Worm (Caenorhabditis elegans) whole organism, L1 larva: ENCODE results near the gene rab-37.

Experiments used
- C34B4.2 ChIP-seq: sonication (generic microtip); optimal IDR thresholded peaks from 2 replicates; lab custom pipeline; 2017; ENCODE audit warnings: mild to moderate bottlenecking, missing genetic modification characterization, missing compliant biosample characterization
- F16B12.6 ChIP-seq: fragments of 150-350 bp; optimal IDR thresholded peaks from 2 replicates; lab custom pipeline; 2014; ENCODE audit warnings: missing biosample characterization, missing genetic modification characterization
- Y116A8C.19 ChIP-seq: sonication (generic microtip); optimal IDR thresholded peaks from 2 replicates; lab custom pipeline; 2016; ENCODE audit warnings: missing compliant biosample characterization, missing genetic modification characterization, borderline replicate concordance
- aha-1 ChIP-seq: fragments of 150-350 bp; optimal IDR thresholded peaks from 2 replicates; lab custom pipeline; 2014; ENCODE audit warnings: missing biosample characterization, missing genetic modification characterization
- alr-1 ChIP-seq: fragments of 200-800 bp; sonication (Bioruptor generic); optimal IDR thresholded peaks from 2 replicates; lab custom pipeline; 2018; ENCODE audit warnings: borderline replicate concordance, mild to moderate bottlenecking, missing genetic modification characterization, missing compliant biosample characterization
- blmp-1 ChIP-seq: fragments of 150-350 bp; optimal IDR thresholded peaks from 2 replicates; lab custom pipeline; 2014; ENCODE audit warnings: missing biosample characterization, missing genetic modification characterization
- ceh-82 ChIP-seq, 3 experiments: fragments of 150-350 bp in 1 of 3; sonication (generic microtip) in 2 of 3; optimal IDR thresholded peaks; 2 replicates each; lab custom pipeline; 2014 to 2017; ENCODE audit warnings: missing biosample characterization in 3 of 3, missing genetic modification characterization in 3 of 3
- dpl-1 ChIP-seq, 3 experiments: fragments of 150-350 bp in 2 of 3; sonication (generic microtip) in 1 of 3; optimal IDR thresholded peaks; 2 replicates each; lab custom pipeline; 2014 to 2017; ENCODE audit warnings: missing biosample characterization in 3 of 3, missing genetic modification characterization in 3 of 3, missing genetic modification reagents in 3 of 3
- efl-1 ChIP-seq, 4 experiments: fragments of 150-350 bp; optimal IDR thresholded peaks in 3 of 4; peaks in 1 of 4; 1 replicate in 1 of 4; 2 replicates in 3 of 4; lab custom pipeline; 2014; ENCODE audit warnings: missing biosample characterization in 2 of 4, missing genetic modification characterization in 2 of 4, missing genetic modification reagents in 2 of 4
- egl-27 ChIP-seq, 2 experiments: fragments of 150-350 bp in 1 of 2; sonication (generic microtip); optimal IDR thresholded peaks; 3 replicates each; lab custom pipeline; 2017 to 2018; ENCODE audit warnings: missing biosample characterization in 2 of 2, missing genetic modification characterization in 2 of 2, missing genetic modification reagents in 2 of 2
- fkh-10 ChIP-seq: sonication (generic microtip); optimal IDR thresholded peaks from 2 replicates; lab custom pipeline; 2017; ENCODE audit warnings: missing biosample characterization, missing genetic modification reagents, missing genetic modification characterization
- fos-1 ChIP-seq: fragments of 150-350 bp; optimal IDR thresholded peaks from 2 replicates; lab custom pipeline; 2014; ENCODE audit warnings: missing biosample characterization, missing genetic modification characterization
- hlh-17 ChIP-seq: fragments of 200-800 bp; sonication (Bioruptor generic); optimal IDR thresholded peaks from 2 replicates; lab custom pipeline; 2018; ENCODE audit warnings: missing genetic modification characterization, mild to moderate bottlenecking, missing compliant biosample characterization, moderate library complexity, borderline replicate concordance
- hlh-4 ChIP-seq: sonication (generic microtip); optimal IDR thresholded peaks from 2 replicates; lab custom pipeline; 2016; ENCODE audit warnings: mild to moderate bottlenecking, missing genetic modification characterization, missing compliant biosample characterization
- isw-1 ChIP-seq: fragments of 200-800 bp; sonication (Bioruptor generic); IDR thresholded peaks from 2 replicates; pipeline ENCODE4 v1.3.6; 2022; ENCODE audit warnings: missing genetic modification characterization, missing compliant biosample characterization
- lin-14 ChIP-seq: fragments of 200-800 bp; sonication (Bioruptor generic); optimal IDR thresholded peaks from 2 replicates; lab custom pipeline; 2018; ENCODE audit warnings: mild to moderate bottlenecking, missing genetic modification characterization, moderate library complexity, missing compliant biosample characterization
- lin-15B ChIP-seq: fragments of 150-350 bp; sonication (generic microtip); optimal IDR thresholded peaks from 3 replicates; lab custom pipeline; 2014; ENCODE audit warnings: missing biosample characterization, missing genetic modification characterization
- lin-35 ChIP-seq, 2 experiments: fragments of 150-350 bp; optimal IDR thresholded peaks; 2 replicates each; lab custom pipeline; 2014; ENCODE audit warnings: missing biosample characterization in 2 of 2, missing genetic modification characterization in 2 of 2, missing genetic modification reagents in 2 of 2
- lsy-2 ChIP-seq, 2 experiments: fragments of 150-350 bp; optimal IDR thresholded peaks; 2 replicates each; lab custom pipeline; 2014; ENCODE audit warnings: missing biosample characterization in 2 of 2, missing genetic modification characterization in 2 of 2
- mep-1 ChIP-seq: fragments of 150-350 bp; optimal IDR thresholded peaks from 2 replicates; lab custom pipeline; 2014; ENCODE audit warnings: missing biosample characterization, missing genetic modification characterization
- nhr-11 ChIP-seq: fragments of 150-350 bp; optimal IDR thresholded peaks from 2 replicates; lab custom pipeline; 2014; ENCODE audit warnings: missing biosample characterization, missing genetic modification characterization
- nhr-12 ChIP-seq: sonication (generic microtip); optimal IDR thresholded peaks from 2 replicates; lab custom pipeline; 2017; ENCODE audit warnings: missing biosample characterization, missing genetic modification characterization
- nhr-19 ChIP-seq: fragments of 200-800 bp; sonication (Bioruptor generic); conservative IDR thresholded peaks from 2 replicates; pipeline ENCODE4 v1.3.6; 2022; ENCODE audit warnings: missing genetic modification characterization, missing compliant biosample characterization
- nhr-20 ChIP-seq: sonication (generic microtip); optimal IDR thresholded peaks from 2 replicates; lab custom pipeline; 2016; ENCODE audit warnings: mild to moderate bottlenecking, missing genetic modification characterization, missing compliant biosample characterization
- nhr-28 ChIP-seq: fragments of 150-350 bp; optimal IDR thresholded peaks from 2 replicates; lab custom pipeline; 2014; ENCODE audit warnings: missing biosample characterization, missing genetic modification characterization
- nhr-71 ChIP-seq: sonication (generic microtip); optimal IDR thresholded peaks from 2 replicates; lab custom pipeline; 2016; ENCODE audit warnings: mild to moderate bottlenecking, missing genetic modification characterization, moderate library complexity, missing compliant biosample characterization
- nhr-76 ChIP-seq: sonication (generic microtip); optimal IDR thresholded peaks from 2 replicates; lab custom pipeline; 2017; ENCODE audit warnings: missing biosample characterization, missing genetic modification characterization
- nhr-85 ChIP-seq: sonication (generic microtip); peaks from one replicate; lab custom pipeline; 2016; ENCODE audit warnings: missing genetic modification characterization, inconsistent platforms, missing compliant biosample characterization
- pag-3 ChIP-seq: sonication (generic microtip); optimal IDR thresholded peaks from 2 replicates; lab custom pipeline; 2017; ENCODE audit warnings: missing genetic modification characterization, mild to moderate bottlenecking, missing compliant biosample characterization, antibody characterized with exemption, borderline replicate concordance; ENCODE audit not compliant: insufficient read depth
- pax-3 ChIP-seq: fragments of 200-800 bp; sonication (Bioruptor generic); optimal IDR thresholded peaks from 2 replicates; lab custom pipeline; 2018; ENCODE audit warnings: mild to moderate bottlenecking, missing genetic modification characterization, moderate library complexity, missing compliant biosample characterization
- pqm-1 ChIP-seq: sonication (generic microtip); optimal IDR thresholded peaks from 3 replicates; lab custom pipeline; 2017; ENCODE audit warnings: missing biosample characterization, missing genetic modification characterization
- rnt-1 ChIP-seq: sonication (generic microtip); optimal IDR thresholded peaks from 2 replicates; lab custom pipeline; 2016; ENCODE audit warnings: mild to moderate bottlenecking, missing genetic modification characterization, moderate library complexity, missing compliant biosample characterization
- skn-1 ChIP-seq: fragments of 150-350 bp; optimal IDR thresholded peaks from 2 replicates; lab custom pipeline; 2014; ENCODE audit warnings: missing biosample characterization, missing genetic modification characterization
- snu-23 ChIP-seq: sonication (generic microtip); optimal IDR thresholded peaks from 2 replicates; lab custom pipeline; 2016; ENCODE audit warnings: missing genetic modification characterization, missing compliant biosample characterization
- sox-4 ChIP-seq: sonication (generic microtip); optimal IDR thresholded peaks from 2 replicates; lab custom pipeline; 2016; ENCODE audit warnings: missing genetic modification characterization, missing compliant biosample characterization
- swsn-7 ChIP-seq: sonication (generic microtip); optimal IDR thresholded peaks from 2 replicates; lab custom pipeline; 2016; ENCODE audit warnings: missing genetic modification characterization, missing compliant biosample characterization
- tlp-1 ChIP-seq: fragments of 150-350 bp; optimal IDR thresholded peaks from 2 replicates; lab custom pipeline; 2014; ENCODE audit warnings: missing biosample characterization, missing genetic modification characterization
- unc-86 ChIP-seq: sonication (generic microtip); optimal IDR thresholded peaks from 2 replicates; lab custom pipeline; 2016; ENCODE audit warnings: missing genetic modification characterization, missing compliant biosample characterization
- unc-98 ChIP-seq: fragments of 200-800 bp; sonication (Bioruptor generic); IDR thresholded peaks from 2 replicates; pipeline ENCODE4 v1.3.6; 2022; ENCODE audit warnings: missing genetic modification characterization, missing compliant biosample characterization
- xbp-1 ChIP-seq: sonication (generic microtip); optimal IDR thresholded peaks from 2 replicates; lab custom pipeline; 2016; ENCODE audit warnings: missing genetic modification characterization, missing compliant biosample characterization

Gene rab-37

DNA sequence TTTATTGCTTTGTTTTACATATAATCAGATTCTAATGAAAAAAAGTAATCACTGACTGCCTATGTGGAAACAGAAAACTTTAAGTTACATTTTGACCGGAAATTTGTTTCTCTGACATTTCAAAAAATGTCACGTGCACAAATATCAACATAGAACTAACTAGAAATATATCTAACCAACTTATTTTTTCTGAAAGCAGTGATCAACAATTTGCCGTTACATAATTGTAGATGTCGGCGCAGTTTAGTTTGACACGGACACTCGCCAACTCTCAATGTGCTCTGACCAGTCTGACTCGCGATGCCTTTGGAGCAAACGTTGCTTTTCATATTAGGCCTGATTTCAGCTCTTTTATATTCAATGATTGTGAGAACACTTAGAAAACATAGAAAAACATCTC is 21.1 kb upstream of the rab-37 start, which contains the start of gene srv-6:
TSS of gene srv-6 (plus strand) at position 301 of the 400 bp plus-strand sequence.
- TF ChIP-seq egl-27 (tag; optimal IDR thresholded peaks at IDR 0.05; lab: Kevin White, UChicago) (no peak), pqm-1 (tag; lab: Kevin White, UChicago) (no peak), tlp-1 (tag; lab: Kevin White, UChicago) (no peak), nhr-76 (tag; lab: Kevin White, UChicago) (no peak), lin-35 (GFP tag; optimal IDR thresholded peaks at IDR 0.05; lab: Kevin White, UChicago) (no peak), swsn-7 (tag; lab: Kevin White, UChicago) (no peak), fkh-10 (GFP tag; lab: Kevin White, UChicago) (no peak), dpl-1 (GFP tag; optimal IDR thresholded peaks at IDR 0.05; lab: Kevin White, UChicago) (no peak), fos-1 (no peak), hlh-4 (tag; lab: Kevin White, UChicago) (no peak)

DNA sequence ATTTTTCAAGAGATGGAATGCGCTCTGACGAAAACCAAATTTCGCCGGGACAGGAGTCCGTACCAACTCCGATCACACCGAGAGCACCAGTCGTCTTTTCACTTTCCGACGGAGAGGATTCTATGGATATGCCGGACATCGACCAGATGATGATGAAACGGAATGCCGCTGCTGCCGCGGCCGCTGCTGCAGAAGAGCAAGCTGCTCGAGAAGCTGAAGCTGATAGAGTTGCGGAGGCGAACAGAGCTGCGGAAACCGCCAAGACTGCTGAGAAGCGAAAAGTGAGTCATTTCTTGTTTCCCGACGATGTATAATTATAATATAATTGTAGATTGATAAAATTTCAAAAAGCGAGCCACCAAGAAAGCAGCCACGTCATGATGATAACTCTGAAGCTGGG is 19.7 kb upstream of the rab-37 start:
- no peak for TF ChIP-seq nhr-20
- no peak for TF ChIP-seq nhr-12
- TF ChIP-seq alr-1 (tag; lab: Kevin White, UChicago): no peak
- no peak for TF ChIP-seq nhr-28 (tag; lab: Kevin White, UChicago)
- TF ChIP-seq nhr-11 (tag; lab: Kevin White, UChicago): no peak
- no peak for TF ChIP-seq mep-1
- TF ChIP-seq pqm-1 (tag; lab: Kevin White, UChicago): no peak
- no peak for TF ChIP-seq nhr-71
- no peak for TF ChIP-seq skn-1 (tag; lab: Kevin White, UChicago)
- TF ChIP-seq, all 84 proteins: peak for 0

ce11 chrX:4254782-4255181 is 19.1 kb upstream of the rab-37 start, which contains the start of gene taf-11.1:
taf-11.1 (plus strand) TSS chrX:4255170.
- TF ChIP-seq rnt-1 (tag; lab: Kevin White, UChicago) (peak; percentile 29), dpl-1 (GFP tag; optimal IDR thresholded peaks at IDR 0.05; lab: Kevin White, UChicago) (peak in 2 of 3 experiments; percentile 16 to 34), efl-1 (optimal IDR thresholded peaks at IDR 0.05; lab: Kevin White, UChicago) (no peak), efl-1 (GFP tag; optimal IDR thresholded peaks at IDR 0.05 in 1 of 2; lab: Kevin White, UChicago) (peak in 1 of 2 experiments; percentile 32), snu-23 (GFP tag; lab: Kevin White, UChicago) (peak; percentile 49), lin-35 (GFP tag; optimal IDR thresholded peaks at IDR 0.05; lab: Kevin White, UChicago) (peak in 1 of 2 experiments; percentile 53), nhr-76 (tag; lab: Kevin White, UChicago) (no peak), nhr-20 (peak; percentile 2), lin-15B (tag; lab: Kevin White, UChicago) (no peak), F16B12.6 (tag; lab: Kevin White, UChicago) (peak; percentile 30), mep-1 (peak; percentile 26), xbp-1 (tag; lab: Kevin White, UChicago) (peak; percentile 11), lsy-2 (tag; optimal IDR thresholded peaks at IDR 0.05; lab: Kevin White, UChicago) (peak in 1 of 2 experiments; percentile 24), pag-3 (no peak), nhr-71 (peak; percentile 29), lin-14 (GFP tag; lab: Kevin White, UChicago) (peak; percentile 67), nhr-85 (tag; lab: Kevin White, UChicago) (peak; percentile 68)

ce11 chrX:4252047-4252446 is 16.4 kb upstream of the rab-37 start, which contains the start of gene srv-5:
srv-5 (plus strand) TSS chrX:4252347.
- no peak for TF ChIP-seq tlp-1 (tag; lab: Kevin White, UChicago)
- no peak for TF ChIP-seq efl-1 (optimal IDR thresholded peaks at IDR 0.05; lab: Kevin White, UChicago)
- peak in 1 of 2 experiments; percentile 55 for TF ChIP-seq efl-1 (GFP tag; optimal IDR thresholded peaks at IDR 0.05 in 1 of 2; lab: Kevin White, UChicago)

DNA sequence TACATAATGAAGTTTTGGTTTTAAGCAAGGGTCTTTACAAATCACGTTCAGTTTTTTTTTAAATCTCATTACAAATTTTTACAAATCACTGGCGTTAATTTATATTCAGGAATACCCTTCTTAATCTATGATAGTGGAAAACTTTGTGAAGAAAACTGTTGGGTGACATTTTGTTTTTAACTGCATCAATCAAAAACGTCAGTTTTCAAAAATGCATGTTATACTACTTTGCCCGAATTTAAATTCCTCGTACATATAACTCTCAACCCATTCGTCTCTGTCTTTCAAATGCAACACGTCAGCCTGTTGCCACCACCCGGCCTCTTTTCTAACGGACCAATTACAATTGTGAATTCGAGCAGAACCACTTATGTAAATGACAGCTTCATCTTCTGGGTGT is 13.3 kb upstream of the rab-37 start, which contains the start of gene hlh-13:
TSS of gene hlh-13 (plus strand) at position 301 of the 400 bp plus-strand sequence.
- TF ChIP-seq C34B4.2 (no peak), Y116A8C.19 (no peak), unc-86 (no peak), F16B12.6 (tag; lab: Kevin White, UChicago) (no peak), unc-98 (GFP tag; lab: Robert Waterston, UW) (no peak), xbp-1 (tag; lab: Kevin White, UChicago) (no peak), isw-1 (GFP tag; lab: Robert Waterston, UW) (no peak), nhr-71 (no peak), aha-1 (tag; lab: Kevin White, UChicago) (no peak), blmp-1 (tag; lab: Kevin White, UChicago) (no peak), pag-3 (no peak), ceh-82 (tag; optimal IDR thresholded peaks at IDR 0.05; lab: Kevin White, UChicago) (no peak), egl-27 (tag; optimal IDR thresholded peaks at IDR 0.05; lab: Kevin White, UChicago) (no peak), pax-3 (tag; lab: Kevin White, UChicago) (no peak), fos-1 (no peak), efl-1 (optimal IDR thresholded peaks at IDR 0.05; lab: Kevin White, UChicago) (no peak), efl-1 (GFP tag; optimal IDR thresholded peaks at IDR 0.05 in 1 of 2; lab: Kevin White, UChicago) (no peak), hlh-17 (GFP tag; lab: Kevin White, UChicago) (no peak), nhr-19 (GFP tag; lab: Robert Waterston, UW) (no peak), lin-15B (tag; lab: Kevin White, UChicago) (no peak), sox-4 (no peak)
